Worm (Caenorhabditis elegans) whole organism, L2 larva: ENCODE measurements around the gene srsx-15.

Experiments used
- C34F6.9 ChIP-seq: fragments of 150-350 bp; optimal IDR thresholded peaks from 2 replicates; lab custom pipeline; 2014; ENCODE audit warnings: missing biosample characterization, missing genetic modification characterization
- F13H6.1 ChIP-seq: sonication (generic microtip); optimal IDR thresholded peaks from 2 replicates; lab custom pipeline; 2016; ENCODE audit warnings: missing genetic modification characterization, missing compliant biosample characterization
- R02D3.7 ChIP-seq: fragments of 150-350 bp; optimal IDR thresholded peaks from 2 replicates; lab custom pipeline; 2014; ENCODE audit warnings: missing biosample characterization, missing genetic modification characterization
- ZK546.5 ChIP-seq: sonication (generic microtip); optimal IDR thresholded peaks from 2 replicates; lab custom pipeline; 2017; ENCODE audit warnings: missing biosample characterization, missing genetic modification characterization
- alr-1 ChIP-seq: fragments of 150-350 bp; optimal IDR thresholded peaks from 2 replicates; lab custom pipeline; 2014; ENCODE audit warnings: missing biosample characterization, missing genetic modification characterization
- aly-2 ChIP-seq: fragments of 150-350 bp; optimal IDR thresholded peaks from 2 replicates; lab custom pipeline; 2014; ENCODE audit warnings: missing biosample characterization, missing genetic modification characterization
- blmp-1 ChIP-seq: sonication (generic microtip); optimal IDR thresholded peaks from 2 replicates; lab custom pipeline; 2017; ENCODE audit warnings: missing genetic modification characterization, mild to moderate bottlenecking, missing compliant biosample characterization, antibody characterized with exemption, moderate library complexity; ENCODE audit not compliant: insufficient read depth
- ceh-82 ChIP-seq: fragments of 150-350 bp; optimal IDR thresholded peaks from 2 replicates; lab custom pipeline; 2014; ENCODE audit warnings: missing biosample characterization, missing genetic modification characterization
- crh-2 ChIP-seq: sonication (generic microtip); optimal IDR thresholded peaks from 2 replicates; lab custom pipeline; 2017; ENCODE audit warnings: missing biosample characterization, missing genetic modification characterization
- dmd-4 ChIP-seq: sonication (generic microtip); optimal IDR thresholded peaks from 2 replicates; lab custom pipeline; 2017; ENCODE audit warnings: missing biosample characterization, missing genetic modification characterization
- egl-27 ChIP-seq: sonication (generic microtip); optimal IDR thresholded peaks from 3 replicates; lab custom pipeline; 2017; ENCODE audit warnings: missing biosample characterization, missing genetic modification reagents, missing genetic modification characterization
- elt-1 ChIP-seq: fragments of 150-350 bp; optimal IDR thresholded peaks from 2 replicates; lab custom pipeline; 2014; ENCODE audit warnings: missing biosample characterization, missing genetic modification characterization
- elt-3 ChIP-seq: sonication (generic microtip); optimal IDR thresholded peaks from 2 replicates; lab custom pipeline; 2017; ENCODE audit warnings: missing biosample characterization, missing genetic modification characterization
- fos-1 ChIP-seq: fragments of 150-350 bp; optimal IDR thresholded peaks from 2 replicates; lab custom pipeline; 2014; ENCODE audit warnings: missing biosample characterization, missing genetic modification characterization
- gmeb-1 ChIP-seq: fragments of 150-350 bp; optimal IDR thresholded peaks from 2 replicates; lab custom pipeline; 2014; ENCODE audit warnings: missing biosample characterization, missing genetic modification characterization
- lin-11 ChIP-seq: fragments of 150-350 bp; sonication (generic microtip); optimal IDR thresholded peaks from 2 replicates; lab custom pipeline; 2014; ENCODE audit warnings: missing biosample characterization, missing genetic modification characterization, inconsistent platforms, mixed read lengths
- lin-13 ChIP-seq: fragments of 150-350 bp; optimal IDR thresholded peaks from 2 replicates; lab custom pipeline; 2014; ENCODE audit warnings: missing biosample characterization, missing genetic modification reagents, missing genetic modification characterization
- lin-39 ChIP-seq: fragments of 150-350 bp; optimal IDR thresholded peaks from 2 replicates; lab custom pipeline; 2014; ENCODE audit warnings: missing biosample characterization, missing genetic modification reagents, missing genetic modification characterization
- lsy-2 ChIP-seq, 2 experiments: fragments of 150-350 bp in 1 of 2; sonication (generic microtip) in 1 of 2; optimal IDR thresholded peaks; 2 replicates each; lab custom pipeline; 2014 to 2017; ENCODE audit warnings: missing biosample characterization in 2 of 2, missing genetic modification characterization in 2 of 2
- mab-5 ChIP-seq: fragments of 150-350 bp; optimal IDR thresholded peaks from 2 replicates; lab custom pipeline; 2014; ENCODE audit warnings: missing biosample characterization, missing genetic modification characterization
- mdl-1 ChIP-seq, 2 experiments: fragments of 150-350 bp in 1 of 2; sonication (generic microtip) in 1 of 2; optimal IDR thresholded peaks; 2 replicates each; lab custom pipeline; 2017; ENCODE audit warnings: missing biosample characterization in 2 of 2, missing genetic modification characterization in 2 of 2
- nhr-11 ChIP-seq: fragments of 150-350 bp; optimal IDR thresholded peaks from 2 replicates; lab custom pipeline; 2014; ENCODE audit warnings: missing biosample characterization, missing genetic modification characterization
- nhr-12 ChIP-seq: fragments of 150-350 bp; optimal IDR thresholded peaks from 2 replicates; lab custom pipeline; 2014; ENCODE audit warnings: missing biosample characterization, missing genetic modification characterization
- nhr-129 ChIP-seq: fragments of 150-350 bp; optimal IDR thresholded peaks from 2 replicates; lab custom pipeline; 2014; ENCODE audit warnings: missing biosample characterization, missing genetic modification characterization
- nhr-23 ChIP-seq: fragments of 150-350 bp; optimal IDR thresholded peaks from 2 replicates; lab custom pipeline; 2014; ENCODE audit warnings: missing biosample characterization, missing genetic modification reagents, missing genetic modification characterization
- nhr-237 ChIP-seq: fragments of 150-350 bp; optimal IDR thresholded peaks from 2 replicates; lab custom pipeline; 2014; ENCODE audit warnings: missing biosample characterization, missing genetic modification characterization
- nhr-25 ChIP-seq: fragments of 150-350 bp; sonication (generic microtip); optimal IDR thresholded peaks from 3 replicates; lab custom pipeline; 2014; ENCODE audit warnings: missing biosample characterization, missing genetic modification characterization
- nhr-6 ChIP-seq: fragments of 150-350 bp; optimal IDR thresholded peaks from 2 replicates; lab custom pipeline; 2014; ENCODE audit warnings: missing biosample characterization, missing genetic modification characterization
- nhr-77 ChIP-seq: fragments of 150-350 bp; optimal IDR thresholded peaks from 2 replicates; lab custom pipeline; 2014; ENCODE audit warnings: missing biosample characterization, missing genetic modification characterization
- peb-1 ChIP-seq: fragments of 150-350 bp; optimal IDR thresholded peaks from 2 replicates; lab custom pipeline; 2014; ENCODE audit warnings: missing biosample characterization, missing genetic modification characterization
- skn-1 ChIP-seq: sonication (generic microtip); optimal IDR thresholded peaks from 2 replicates; lab custom pipeline; 2017; ENCODE audit warnings: missing biosample characterization, missing genetic modification characterization
- sma-3 ChIP-seq: sonication (generic microtip); optimal IDR thresholded peaks from 2 replicates; lab custom pipeline; 2016; ENCODE audit warnings: missing genetic modification reagents, missing genetic modification characterization, missing compliant biosample characterization
- sma-9 ChIP-seq, 2 experiments: fragments of 150-350 bp in 1 of 2; sonication (generic microtip) in 1 of 2; optimal IDR thresholded peaks; 2 replicates each; lab custom pipeline; 2014 to 2016; ENCODE audit warnings: missing genetic modification characterization in 2 of 2, mild to moderate bottlenecking in 1 of 2, missing biosample characterization in 1 of 2, missing compliant biosample characterization in 1 of 2, missing genetic modification reagents in 1 of 2, moderate library complexity in 1 of 2
- snpc-4 ChIP-seq: fragments of 150-350 bp; optimal IDR thresholded peaks from 2 replicates; lab custom pipeline; 2014; ENCODE audit warnings: missing biosample characterization, missing genetic modification characterization
- unc-39 ChIP-seq: fragments of 150-350 bp; optimal IDR thresholded peaks from 2 replicates; lab custom pipeline; 2014; ENCODE audit warnings: missing biosample characterization, missing genetic modification characterization
- unc-55 ChIP-seq: fragments of 150-350 bp; sonication (generic microtip); optimal IDR thresholded peaks from 3 replicates; lab custom pipeline; 2014; ENCODE audit warnings: missing biosample characterization, missing genetic modification reagents, missing genetic modification characterization
- unc-62 ChIP-seq: fragments of 150-350 bp; optimal IDR thresholded peaks from 2 replicates; lab custom pipeline; 2014; ENCODE audit warnings: missing biosample characterization, missing genetic modification reagents, missing genetic modification characterization
- zag-1 ChIP-seq: fragments of 150-350 bp; optimal IDR thresholded peaks from 2 replicates; lab custom pipeline; 2014; ENCODE audit warnings: missing biosample characterization, missing genetic modification characterization
- ztf-1 ChIP-seq: fragments of 200-800 bp; sonication (Bioruptor generic); conservative IDR thresholded peaks from 2 replicates; pipeline ENCODE4 v1.3.6; 2022; ENCODE audit warnings: missing genetic modification characterization, missing compliant biosample characterization
- ztf-11 ChIP-seq: sonication (generic microtip); optimal IDR thresholded peaks from 2 replicates; lab custom pipeline; 2017; ENCODE audit warnings: missing biosample characterization, missing genetic modification characterization

srsx-15 gene

DNA sequence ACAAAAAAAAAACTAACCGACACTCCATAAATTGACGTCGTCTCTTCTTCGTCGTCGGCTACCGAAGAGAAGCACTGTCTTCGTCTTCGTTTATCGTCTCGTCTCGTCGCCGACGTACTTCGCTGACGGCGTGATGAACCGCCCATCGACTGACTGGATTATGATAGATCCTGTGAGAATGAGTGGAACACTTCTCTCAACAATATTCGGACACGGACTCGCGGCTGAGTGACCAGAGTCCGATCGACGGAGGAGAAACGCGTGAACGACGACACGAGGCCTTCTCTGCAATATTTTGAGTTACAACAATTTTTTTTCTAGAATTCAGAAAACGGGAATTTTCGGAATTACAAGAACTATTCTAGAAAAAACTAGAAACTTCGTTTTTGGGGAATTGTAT is 36.6 kb upstream of the srsx-15 start, which contains the start of gene skn-1:
TSS of gene skn-1 (minus strand) at position 146 of the 400 bp plus-strand sequence.
- TF ChIP-seq lin-13 (GFP tag; lab: Kevin White, UChicago) (no peak), nhr-6 (tag; lab: Kevin White, UChicago) (no peak)
- TF ChIP-seq, all 48 proteins: peak for 0

DNA sequence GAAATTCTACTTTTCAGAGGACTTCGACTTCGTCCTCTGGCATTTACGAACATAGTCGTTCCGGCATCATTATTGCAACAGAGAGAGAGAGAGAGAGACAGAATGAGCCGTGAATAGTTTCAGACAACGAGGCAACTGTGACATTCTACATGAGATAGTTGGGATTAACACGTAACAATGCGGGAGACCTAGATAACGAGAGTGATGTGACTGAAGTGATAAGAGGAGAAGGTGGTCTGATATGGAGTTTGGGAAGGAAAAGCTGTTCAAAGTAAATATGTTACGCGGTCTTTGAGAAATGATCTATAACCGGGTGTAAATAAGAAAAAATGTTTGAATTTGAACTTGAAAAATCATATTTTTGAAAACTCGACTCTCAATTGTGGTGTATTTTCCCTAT is 35.8 kb upstream of the srsx-15 start:
- TF ChIP-seq sma-9 (GFP tag; optimal IDR thresholded peaks at IDR 0.05; lab: Kevin White, UChicago) (peak; percentile 86), sma-9 (tag; optimal IDR thresholded peaks at IDR 0.05; lab: Kevin White, UChicago) (no peak), gmeb-1 (tag; lab: Kevin White, UChicago) (peak; percentile 6), alr-1 (tag; lab: Kevin White, UChicago) (no peak), sma-3 (GFP tag; lab: Kevin White, UChicago) (peak; percentile 18), skn-1 (peak; percentile 97), nhr-129 (tag; lab: Kevin White, UChicago) (peak; percentile 22), aly-2 (tag; lab: Kevin White, UChicago) (no peak), crh-2 (tag; lab: Kevin White, UChicago) (peak; percentile 64), F13H6.1 (tag; lab: Kevin White, UChicago) (peak; percentile 34), fos-1 (peak; percentile 81)

DNA sequence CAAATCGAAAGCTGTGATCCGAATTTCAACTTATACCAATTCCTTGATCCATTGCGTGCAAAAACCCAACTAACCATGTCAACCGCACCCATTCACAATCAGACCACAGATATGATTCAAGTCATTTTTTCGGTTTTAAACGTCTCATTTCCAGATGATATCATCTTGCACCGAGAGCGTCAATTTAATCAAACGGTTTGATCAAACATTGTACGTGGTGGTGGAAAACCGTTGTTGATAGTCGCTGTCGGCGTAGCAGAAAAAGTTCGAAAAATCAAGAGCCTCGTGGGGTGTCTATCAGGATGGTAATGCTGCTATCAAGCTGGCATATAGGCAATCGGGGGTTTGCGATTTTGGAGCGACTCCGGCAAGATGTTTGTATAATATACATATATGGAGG is 35.3 kb upstream of the srsx-15 start:
- TF ChIP-seq nhr-12 (tag; lab: Kevin White, UChicago) = no peak
- TF ChIP-seq fos-1 = peak; percentile 28
- TF ChIP-seq sma-9 (GFP tag; optimal IDR thresholded peaks at IDR 0.05; lab: Kevin White, UChicago) = peak; percentile 78
- no peak for TF ChIP-seq sma-9 (tag; optimal IDR thresholded peaks at IDR 0.05; lab: Kevin White, UChicago)

DNA sequence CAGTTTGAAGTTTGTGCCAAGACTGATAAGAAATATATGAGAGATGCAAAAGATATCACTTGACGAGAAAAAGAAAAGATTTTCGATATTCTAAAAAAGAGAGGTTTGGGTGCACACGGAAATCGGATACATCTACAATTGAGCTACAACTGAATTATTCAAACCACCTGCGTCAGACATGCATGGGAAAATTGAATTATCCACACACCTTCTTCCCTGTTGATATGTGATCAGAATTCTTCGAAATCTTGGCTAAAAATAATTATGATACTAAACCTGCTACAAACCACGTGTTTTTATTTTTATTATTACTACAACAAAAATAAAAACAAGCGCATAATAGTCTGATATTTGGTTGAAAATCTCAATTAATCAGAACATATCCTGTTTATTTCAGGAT is 34.6 kb upstream of the srsx-15 start:
- no peak for TF ChIP-seq F13H6.1 (tag; lab: Kevin White, UChicago)
- TF ChIP-seq ZK546.5 (tag; lab: Kevin White, UChicago) = no peak
- no peak for TF ChIP-seq gmeb-1 (tag; lab: Kevin White, UChicago)
- TF ChIP-seq fos-1 = peak; percentile 13
- TF ChIP-seq lsy-2 (tag; optimal IDR thresholded peaks at IDR 0.05; lab: Kevin White, UChicago) = peak in 1 of 2 experiments; percentile 17
- TF ChIP-seq unc-62 (GFP tag; lab: Kevin White, UChicago) = no peak
- TF ChIP-seq egl-27 = no peak
- no peak for TF ChIP-seq elt-3 (tag; lab: Kevin White, UChicago)
- no peak for TF ChIP-seq nhr-25 (tag; lab: Kevin White, UChicago)
- no peak for TF ChIP-seq lin-13 (GFP tag; lab: Kevin White, UChicago)
- peak; percentile 44 for TF ChIP-seq sma-9 (GFP tag; optimal IDR thresholded peaks at IDR 0.05; lab: Kevin White, UChicago)
- TF ChIP-seq sma-9 (tag; optimal IDR thresholded peaks at IDR 0.05; lab: Kevin White, UChicago) = no peak
- TF ChIP-seq nhr-77 (tag; lab: Kevin White, UChicago) = no peak
- no peak for TF ChIP-seq nhr-23 (tag; lab: Kevin White, UChicago)
- TF ChIP-seq ceh-82 (tag; lab: Kevin White, UChicago) = no peak
- TF ChIP-seq ztf-1 (GFP tag; lab: Robert Waterston, UW) = no peak
- no peak for TF ChIP-seq mab-5 (tag; lab: Kevin White, UChicago)
- no peak for TF ChIP-seq nhr-6 (tag; lab: Kevin White, UChicago)
- TF ChIP-seq nhr-12 (tag; lab: Kevin White, UChicago) = no peak
- TF ChIP-seq lin-11 = no peak
- no peak for TF ChIP-seq dmd-4 (tag; lab: Kevin White, UChicago)
- TF ChIP-seq unc-55 (GFP tag; lab: Kevin White, UChicago) = no peak
- no peak for TF ChIP-seq sma-3 (GFP tag; lab: Kevin White, UChicago)
- no peak for TF ChIP-seq blmp-1

DNA sequence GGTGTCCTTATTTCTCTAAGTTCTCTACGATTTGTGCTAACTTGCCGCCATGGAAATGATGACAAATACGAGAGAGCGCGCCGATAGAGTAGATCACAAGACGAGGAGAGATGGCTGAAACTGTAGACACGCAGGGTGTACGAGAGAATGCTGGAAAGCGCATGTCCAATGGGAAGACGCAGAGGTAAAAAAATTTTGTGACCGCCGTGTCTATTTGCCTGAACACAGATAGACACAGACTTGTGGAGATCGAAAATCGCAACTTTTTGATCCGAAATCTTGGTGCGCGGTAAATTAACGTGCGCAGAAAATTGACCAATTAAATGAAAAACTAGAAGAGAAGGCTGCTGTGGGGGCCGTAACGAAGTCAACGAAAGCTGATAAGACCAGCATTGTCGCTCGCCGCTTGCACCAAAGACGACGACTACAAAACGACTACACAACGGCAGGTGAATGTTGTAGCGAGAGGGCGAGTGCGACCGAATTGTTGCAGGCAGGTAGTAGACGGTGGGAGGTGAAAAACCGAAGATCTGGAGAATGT is 33.6 kb upstream of the srsx-15 start:
- peak; percentile 84 for TF ChIP-seq egl-27
- peak; percentile 60 for TF ChIP-seq gmeb-1 (tag; lab: Kevin White, UChicago)
- peak; percentile 100 for TF ChIP-seq skn-1
- TF ChIP-seq lin-39 (tag; lab: Kevin White, UChicago) = no peak
- no peak for TF ChIP-seq nhr-77 (tag; lab: Kevin White, UChicago)
- no peak for TF ChIP-seq unc-39 (tag; lab: Kevin White, UChicago)
- no peak for TF ChIP-seq dmd-4 (tag; lab: Kevin White, UChicago)
- TF ChIP-seq nhr-6 (tag; lab: Kevin White, UChicago) = peak; percentile 83
- TF ChIP-seq lin-11 = peak; percentile 33
- TF ChIP-seq elt-1 (tag; lab: Kevin White, UChicago) = no peak
- TF ChIP-seq elt-3 (tag; lab: Kevin White, UChicago) = no peak
- TF ChIP-seq mdl-1 (tag; optimal IDR thresholded peaks at IDR 0.05; lab: Kevin White, UChicago) = peak; percentile 58 to 71
- TF ChIP-seq alr-1 (tag; lab: Kevin White, UChicago) = no peak
- peak; percentile 56 for TF ChIP-seq fos-1
- TF ChIP-seq mab-5 (tag; lab: Kevin White, UChicago) = no peak
- no peak for TF ChIP-seq R02D3.7 (tag; lab: Kevin White, UChicago)
- TF ChIP-seq snpc-4 = no peak
- peak; percentile 49 for TF ChIP-seq zag-1 (tag; lab: Kevin White, UChicago)
- TF ChIP-seq peb-1 (tag; lab: Kevin White, UChicago) = no peak
- no peak for TF ChIP-seq aly-2 (tag; lab: Kevin White, UChicago)
- TF ChIP-seq unc-55 (GFP tag; lab: Kevin White, UChicago) = peak; percentile 46
- no peak for TF ChIP-seq nhr-237 (tag; lab: Kevin White, UChicago)
- no peak for TF ChIP-seq nhr-11
- TF ChIP-seq C34F6.9 (tag; lab: Kevin White, UChicago) = peak; percentile 76
- peak; percentile 66 for TF ChIP-seq lin-13 (GFP tag; lab: Kevin White, UChicago)
- no peak for TF ChIP-seq ztf-11 (tag; lab: Kevin White, UChicago)
- peak; percentile 90 for TF ChIP-seq sma-3 (GFP tag; lab: Kevin White, UChicago)
- peak; percentile 90 for TF ChIP-seq nhr-129 (tag; lab: Kevin White, UChicago)
- peak; percentile 54 for TF ChIP-seq crh-2 (tag; lab: Kevin White, UChicago)
